Worm (Caenorhabditis elegans): ENCODE data around the gene msd-2.

DNA sequence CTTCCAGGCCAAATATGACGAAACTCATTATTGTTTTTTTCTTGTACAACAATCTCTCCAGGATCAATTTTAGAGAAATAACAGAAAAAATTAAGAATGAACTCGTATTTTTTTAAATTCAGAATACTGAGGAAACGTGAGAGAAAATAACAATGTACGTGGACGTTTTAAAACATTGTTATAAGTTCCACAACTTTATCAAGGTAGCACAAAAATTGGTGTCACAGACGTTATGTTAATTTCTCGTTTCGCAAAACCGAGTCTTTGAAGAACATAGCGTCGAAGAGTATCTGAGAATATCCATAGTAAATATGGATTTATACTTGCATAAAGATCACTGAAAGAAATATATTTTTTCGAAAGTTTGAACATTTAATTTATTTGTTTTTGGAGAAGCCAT is 22.2 kb downstream of the msd-2 start, which contains the start of gene T04B2.8:
- TF ChIP-seq him-1 (tag; optimal IDR thresholded peaks at IDR 0.05) (no peak), W03F9.2 (tag; optimal IDR thresholded peaks at IDR 0.05) (no peak)
